Worm (Caenorhabditis elegans) whole organism, late embryonic: Measurements from ENCODE around the gene nhr-55.

Experiments
- C08G9.2 ChIP-seq: sonication (generic microtip); optimal IDR thresholded peaks from 2 replicates; lab custom pipeline; 2016; ENCODE audit warnings: mild to moderate bottlenecking, missing genetic modification characterization, moderate library complexity, missing compliant biosample characterization
- K09A11.1 ChIP-seq: sonication (generic microtip); optimal IDR thresholded peaks from 2 replicates; lab custom pipeline; 2017; ENCODE audit warnings: antibody characterized with exemption, mild to moderate bottlenecking, missing genetic modification characterization, missing compliant biosample characterization; ENCODE audit not compliant: insufficient read depth
- ceh-9 ChIP-seq: sonication (generic microtip); optimal IDR thresholded peaks from 2 replicates; lab custom pipeline; 2016; ENCODE audit warnings: mild to moderate bottlenecking, missing genetic modification characterization, inconsistent platforms, missing compliant biosample characterization
- hlh-13 ChIP-seq: fragments of 200-800 bp; sonication (Bioruptor generic); optimal IDR thresholded peaks from 2 replicates; lab custom pipeline; 2018; ENCODE audit warnings: mild to moderate bottlenecking, missing genetic modification characterization, missing compliant biosample characterization
- madf-2 ChIP-seq: sonication (generic microtip); optimal IDR thresholded peaks from 2 replicates; lab custom pipeline; 2017; ENCODE audit warnings: missing genetic modification characterization, missing compliant biosample characterization
- pha-2 ChIP-seq: sonication (generic microtip); optimal IDR thresholded peaks from 2 replicates; lab custom pipeline; 2017; ENCODE audit warnings: mild to moderate bottlenecking, missing genetic modification characterization, missing compliant biosample characterization
- pha-4 ChIP-seq: fragments of 150-350 bp; optimal IDR thresholded peaks from 2 replicates; lab custom pipeline; 2018; ENCODE audit warnings: missing biosample characterization, missing genetic modification reagents, missing genetic modification characterization
- pros-1 ChIP-seq: fragments of 150-350 bp; optimal IDR thresholded peaks from 2 replicates; lab custom pipeline; 2014; ENCODE audit warnings: missing biosample characterization, missing genetic modification reagents, missing genetic modification characterization
- sdc-2 ChIP-seq: sonication (generic microtip); optimal IDR thresholded peaks from 2 replicates; lab custom pipeline; 2016; ENCODE audit warnings: missing genotype, missing genetic modification characterization, missing compliant biosample characterization
- tbx-2 ChIP-seq: sonication (generic microtip); optimal IDR thresholded peaks from 2 replicates; lab custom pipeline; 2016; ENCODE audit warnings: missing genetic modification characterization, missing compliant biosample characterization
- ttx-3 ChIP-seq: sonication (generic microtip); optimal IDR thresholded peaks from 2 replicates; lab custom pipeline; 2016; ENCODE audit warnings: missing genetic modification reagents, missing genetic modification characterization, missing compliant biosample characterization
- unc-3 ChIP-seq, 2 experiments: fragments of 200-800 bp in 1 of 2; sonication (Bioruptor generic) in 1 of 2; sonication (generic microtip) in 1 of 2; conservative IDR thresholded peaks in 1 of 2; optimal IDR thresholded peaks in 1 of 2; 2 replicates each; pipeline versions ENCODE4 v1.3.6 to Lab custom; 2016 to 2022; ENCODE audit warnings: missing compliant biosample characterization in 2 of 2, missing genetic modification characterization in 2 of 2, missing genetic modification reagents in 1 of 2

DNA sequence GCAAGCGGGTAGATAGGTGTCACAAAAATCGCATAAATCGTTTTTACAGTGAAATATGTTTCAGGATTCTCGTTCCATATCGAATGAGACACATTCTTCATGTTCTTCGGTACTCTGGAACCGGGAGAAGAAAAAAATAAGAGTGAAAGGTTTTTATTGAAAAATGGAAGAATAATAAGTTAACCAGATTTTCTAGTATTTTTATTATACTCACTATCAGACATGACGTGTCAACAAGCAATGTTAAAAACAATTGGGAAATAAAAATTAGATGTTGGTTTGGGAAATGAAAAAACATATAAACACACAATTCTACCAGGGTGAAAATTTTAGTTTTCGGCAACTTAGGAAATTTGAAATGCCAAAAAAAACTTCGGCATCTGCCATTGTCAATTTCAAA, 34.5 kb downstream of the nhr-55 start, which contains the start of gene srh-37:
- TF ChIP-seq pha-4 (tag; lab: Kevin White, UChicago) (no peak), C08G9.2 (tag; lab: Kevin White, UChicago) (no peak), pros-1 (tag; lab: Kevin White, UChicago) (no peak), unc-3 (GFP tag; conservative IDR thresholded peaks at IDR 0.05; lab: Robert Waterston, UW) (no peak), unc-3 (tag; optimal IDR thresholded peaks at IDR 0.05; lab: Kevin White, UChicago) (no peak), K09A11.1 (tag; lab: Kevin White, UChicago) (no peak), ceh-9 (tag; lab: Kevin White, UChicago) (no peak), sdc-2 (no peak), tbx-2 (no peak), ttx-3 (tag; lab: Kevin White, UChicago) (no peak), madf-2 (tag; lab: Kevin White, UChicago) (no peak), hlh-13 (GFP tag; lab: Kevin White, UChicago) (no peak), pha-2 (tag; lab: Kevin White, UChicago) (no peak)
